Worm (Caenorhabditis elegans) whole organism, dauer: ENCODE results near the gene cec-7.

Source experiments
- unc-62 ChIP-seq: sonication (generic microtip); optimal IDR thresholded peaks from 2 replicates; lab custom pipeline; 2017; ENCODE audit warnings: missing biosample characterization, missing genetic modification reagents, missing genetic modification characterization

Gene cec-7

DNA sequence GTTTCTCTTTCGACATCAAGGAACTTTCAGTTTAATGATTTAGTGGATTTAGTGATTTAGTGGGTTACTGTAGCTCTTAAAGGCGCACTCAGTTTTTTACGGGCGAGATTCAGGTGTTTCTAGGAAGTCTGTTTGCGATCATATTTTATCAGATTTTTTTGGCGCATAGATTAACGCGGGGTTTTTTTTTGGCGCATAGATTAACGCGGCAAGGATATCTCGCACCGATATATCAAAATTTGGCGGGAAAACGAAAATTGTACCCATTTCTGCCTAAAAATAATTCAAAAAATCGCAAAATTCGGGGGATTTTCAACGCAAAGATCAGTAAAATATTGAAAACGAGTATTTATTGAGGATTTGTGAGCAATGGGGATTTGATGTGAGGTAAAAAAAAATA lies 3.3 kb upstream of the cec-7 start:
- no peak for TF ChIP-seq unc-62

DNA sequence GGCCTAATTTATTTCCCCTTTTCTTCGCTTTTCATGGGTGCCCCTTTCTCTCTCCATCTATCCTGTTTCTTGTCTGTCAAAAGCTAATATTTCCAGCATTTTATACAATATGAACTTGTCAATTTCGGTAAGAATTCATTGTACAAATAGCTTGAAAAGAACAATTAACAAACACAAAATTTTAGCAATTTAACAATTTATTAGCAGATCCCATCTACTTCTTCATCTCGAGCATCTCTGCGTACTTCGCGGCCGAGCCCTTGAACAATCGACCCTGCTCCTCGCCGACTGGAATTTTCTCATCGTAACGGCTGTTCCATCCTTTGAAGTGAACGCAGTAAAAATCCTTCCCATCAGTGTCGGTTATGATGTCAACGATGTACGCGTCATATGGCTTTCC lies 1.7 kb downstream of the cec-7 start:
- TF ChIP-seq unc-62: no peak

DNA sequence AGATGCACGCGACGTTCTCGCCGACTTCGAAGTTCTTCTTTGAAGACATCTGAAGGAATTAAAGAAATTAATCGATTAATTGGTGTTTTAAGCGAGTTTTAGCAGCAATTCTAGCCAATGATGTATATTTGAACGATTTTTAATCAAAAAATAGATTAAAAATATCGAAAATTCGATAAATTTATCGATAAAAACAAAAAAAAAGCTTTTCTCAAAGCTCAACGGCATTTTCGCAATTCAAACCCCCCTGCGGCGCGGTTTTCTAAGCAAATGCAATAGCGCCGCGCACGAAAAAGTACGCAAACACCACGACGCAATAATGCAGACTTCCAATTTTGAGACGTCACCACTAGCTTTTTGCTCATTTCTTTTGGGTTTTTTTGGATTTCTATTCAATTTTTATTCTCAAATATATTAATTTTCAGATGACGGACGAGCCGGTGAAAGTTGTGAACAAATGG lies 2.7 kb downstream of the cec-7 start, which contains the start of the genes mrg-1 and spcs-2:
mrg-1 (minus strand) TSS at position 51 of the 461 bp plus-strand sequence.
spcs-2 (plus strand) TSS at position 426 of the 461 bp plus-strand sequence.
- TF ChIP-seq unc-62: no peak

DNA sequence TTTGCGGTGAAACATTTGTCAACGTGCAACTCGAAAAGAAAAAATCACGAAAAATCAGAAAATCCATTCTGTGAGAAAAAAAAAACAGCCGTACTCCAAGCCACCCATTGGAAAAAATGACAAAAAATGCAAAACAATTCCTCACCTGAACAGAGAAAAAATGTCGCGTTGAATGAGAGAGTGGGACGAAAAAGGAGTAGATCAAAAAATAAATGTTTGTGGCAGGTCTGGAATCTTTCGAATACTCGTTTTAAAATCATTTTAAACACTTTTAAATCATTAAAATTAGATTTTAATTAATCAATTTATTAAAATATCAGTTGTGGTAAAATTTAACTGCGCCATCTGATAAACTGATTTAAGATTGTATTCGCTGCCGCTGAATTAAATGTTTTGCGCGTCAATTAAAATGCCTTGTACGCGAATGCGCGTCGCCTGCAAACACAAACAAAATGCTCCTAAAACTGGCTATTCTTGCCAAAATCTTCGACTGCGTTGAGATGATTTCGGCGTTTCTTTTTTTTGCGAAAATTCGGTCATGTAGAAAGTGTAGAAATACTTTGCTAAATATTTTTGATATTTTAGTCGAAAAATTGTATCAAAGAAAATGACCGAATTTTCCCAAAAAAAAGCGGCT lies 7.2 kb downstream of the cec-7 start, which contains the start of gene Y37D8A.6:
Y37D8A.6 (minus strand) TSS at position 238 of the 637 bp plus-strand sequence.
- TF ChIP-seq unc-62: no peak

DNA sequence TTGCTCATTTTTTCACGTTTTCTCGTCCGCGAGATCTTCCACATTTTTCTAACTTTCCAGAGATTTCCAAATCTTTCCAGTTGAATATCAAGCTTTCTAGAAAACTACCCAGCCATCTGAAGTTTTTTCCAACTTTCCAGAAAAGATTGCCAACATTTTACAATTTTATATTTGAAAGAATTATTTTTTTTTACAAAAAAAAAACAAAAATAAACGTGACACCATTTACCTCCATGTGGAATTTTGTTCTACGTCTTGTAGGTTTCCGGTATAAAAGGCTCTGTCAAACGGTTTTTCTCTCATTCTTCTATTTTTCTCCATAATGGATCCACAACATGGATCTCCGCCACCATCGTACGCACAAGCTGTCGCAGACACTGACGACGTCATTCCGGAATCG lies 12.7 kb downstream of the cec-7 start, which contains the start of gene Y37D8A.8:
Y37D8A.8 (plus strand) TSS at position 301 of the 400 bp plus-strand sequence.
- no peak for TF ChIP-seq unc-62

DNA sequence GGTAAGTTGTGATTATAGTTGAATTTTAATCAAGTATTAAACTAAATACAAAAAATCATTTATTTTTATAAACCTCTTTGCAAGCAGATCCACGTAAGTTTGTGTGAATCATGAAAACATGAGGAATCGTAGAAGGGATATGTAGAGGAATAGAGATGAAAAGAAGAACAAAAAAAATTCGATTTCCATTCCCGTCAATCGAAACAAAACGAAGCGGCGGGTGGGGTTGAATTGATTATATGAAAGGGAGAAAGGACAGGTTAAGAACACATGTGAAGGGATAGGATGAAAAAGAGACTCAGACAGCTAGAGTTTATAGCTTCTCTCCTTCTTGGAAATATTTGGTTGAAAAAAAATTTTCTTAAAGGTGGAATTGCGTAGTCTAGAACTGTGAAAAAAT lies 17.3 kb downstream of the cec-7 start:
- TF ChIP-seq unc-62: no peak

DNA sequence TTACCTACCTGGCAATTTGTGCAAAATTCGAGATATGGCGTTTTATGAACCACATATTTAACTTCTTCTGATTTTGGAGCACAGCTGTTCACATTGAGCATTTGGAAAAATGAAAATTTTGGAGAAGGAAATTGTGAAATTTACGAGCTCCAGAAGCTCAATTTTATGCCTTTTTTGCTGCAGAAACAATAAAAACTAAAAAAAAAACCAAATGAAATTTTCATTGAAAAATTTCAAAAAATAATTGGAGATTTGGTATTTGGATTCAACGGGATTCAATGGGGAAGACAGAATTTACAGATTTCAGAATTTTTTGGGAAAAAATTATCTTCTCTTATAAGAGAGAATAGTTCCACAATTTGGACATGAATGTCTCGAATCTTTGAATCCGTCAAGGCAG lies 20.7 kb downstream of the cec-7 start, which contains the start of gene Y37D8A.26:
Y37D8A.26 (minus strand) TSS at position 101 of the 400 bp plus-strand sequence.
- TF ChIP-seq unc-62: no peak

DNA sequence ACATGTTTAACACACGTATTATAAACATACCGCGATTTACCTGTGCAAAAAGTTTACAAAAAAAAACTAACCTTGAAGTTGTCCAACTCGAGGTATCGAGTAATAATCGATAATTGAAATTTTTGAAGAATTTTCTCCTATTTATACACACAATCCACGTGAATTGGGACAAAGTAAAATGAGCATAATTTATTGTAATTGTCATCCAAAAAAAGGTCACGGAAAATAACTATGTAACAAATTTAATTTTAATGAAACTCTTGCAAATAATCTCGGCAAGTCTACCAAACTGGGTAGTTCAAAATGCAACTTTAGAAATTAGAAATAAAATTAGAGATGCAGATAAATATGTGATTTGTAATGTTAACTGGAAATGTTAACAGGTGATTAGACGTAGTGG lies 22.0 kb downstream of the cec-7 start, which contains the start of gene Y37D8A.5:
Y37D8A.5 (minus strand) TSS at position 101 of the 400 bp plus-strand sequence.
- no peak for TF ChIP-seq unc-62

DNA sequence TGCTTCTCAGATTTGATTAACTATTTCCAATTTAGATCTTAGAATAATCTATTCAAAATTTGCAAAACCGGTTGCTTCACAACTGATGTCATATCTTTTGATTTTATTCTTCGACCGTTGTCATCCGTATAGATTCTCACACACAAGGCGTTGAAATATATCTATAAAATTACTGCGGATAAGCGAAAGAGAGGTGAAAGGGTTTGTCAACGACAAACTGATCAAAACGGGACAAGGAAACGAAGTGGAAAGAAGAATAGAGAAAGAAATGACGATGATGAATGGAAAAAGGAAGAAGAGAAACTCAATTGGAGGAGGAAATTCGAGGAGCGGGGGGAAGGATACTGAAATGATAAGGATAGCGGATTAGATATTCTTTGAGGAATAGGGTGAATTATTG lies 26.3 kb downstream of the cec-7 start:
- no peak for TF ChIP-seq unc-62

DNA sequence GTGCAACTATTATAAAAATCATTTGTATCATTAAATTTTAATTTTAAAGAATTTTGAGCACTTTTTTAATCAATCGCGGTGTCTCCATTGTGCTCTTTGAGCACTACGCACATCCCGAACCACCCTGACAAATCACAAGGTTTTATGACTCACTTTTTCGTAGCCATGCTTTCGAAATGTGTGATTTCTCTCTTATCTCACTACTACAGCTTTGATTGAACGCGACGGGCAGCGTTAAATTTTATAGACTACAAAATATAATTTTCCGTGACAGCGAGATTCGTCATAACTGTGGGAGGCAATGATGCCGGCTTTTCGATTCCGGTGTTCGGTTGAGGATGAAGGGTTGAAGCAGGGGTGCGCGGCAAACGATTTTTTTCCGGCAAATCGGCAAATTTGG lies 27.7 kb downstream of the cec-7 start:
- no peak for TF ChIP-seq unc-62

DNA sequence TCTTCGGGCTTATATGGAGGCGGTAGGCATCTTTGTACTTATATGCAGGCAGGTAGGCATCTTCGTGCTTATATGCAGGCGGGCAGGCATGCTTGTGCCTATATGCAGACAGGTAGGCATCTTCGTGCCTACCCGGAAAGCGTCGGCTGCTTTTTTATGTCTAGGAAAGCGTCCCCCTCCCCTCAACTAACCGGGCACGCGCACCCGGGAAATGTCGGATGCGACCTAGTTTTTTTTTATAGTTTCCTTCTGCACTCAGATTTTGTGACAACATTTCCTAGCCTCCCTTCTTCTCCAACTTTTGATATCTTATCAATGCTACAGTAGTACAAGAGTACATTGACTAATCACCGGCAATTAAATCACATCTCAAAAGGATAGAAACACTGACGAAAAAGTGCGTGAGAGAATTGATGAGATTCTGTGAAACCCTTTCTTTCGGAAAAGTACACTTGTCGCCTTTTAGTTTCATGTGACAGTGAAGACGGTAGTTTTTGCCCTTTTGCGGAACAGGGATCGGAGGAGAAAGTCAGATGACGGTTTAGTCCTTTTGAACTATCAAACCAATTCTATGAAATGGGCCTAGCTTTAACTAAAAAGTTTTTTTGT lies 28.3 kb downstream of the cec-7 start:
- TF ChIP-seq unc-62: no peak

DNA sequence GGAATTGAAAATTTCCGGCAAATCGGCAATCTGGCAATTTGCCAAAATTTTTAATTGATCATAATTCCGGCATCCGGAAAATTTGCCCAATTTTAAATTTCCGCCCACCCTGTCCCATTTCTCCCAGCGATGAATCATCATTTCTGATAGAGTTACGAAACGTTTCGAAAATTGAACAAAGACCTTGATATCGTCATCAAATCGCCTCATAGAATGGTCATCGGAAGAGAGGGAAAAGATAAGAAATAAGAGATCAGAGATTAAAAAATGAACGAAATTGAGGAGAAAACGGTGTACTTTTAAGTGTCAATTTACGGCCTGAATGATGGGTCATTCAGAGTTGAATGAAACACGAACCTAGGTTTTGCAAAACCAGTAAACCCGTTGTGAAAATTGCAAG lies 29.8 kb downstream of the cec-7 start:
- TF ChIP-seq unc-62: no peak

DNA sequence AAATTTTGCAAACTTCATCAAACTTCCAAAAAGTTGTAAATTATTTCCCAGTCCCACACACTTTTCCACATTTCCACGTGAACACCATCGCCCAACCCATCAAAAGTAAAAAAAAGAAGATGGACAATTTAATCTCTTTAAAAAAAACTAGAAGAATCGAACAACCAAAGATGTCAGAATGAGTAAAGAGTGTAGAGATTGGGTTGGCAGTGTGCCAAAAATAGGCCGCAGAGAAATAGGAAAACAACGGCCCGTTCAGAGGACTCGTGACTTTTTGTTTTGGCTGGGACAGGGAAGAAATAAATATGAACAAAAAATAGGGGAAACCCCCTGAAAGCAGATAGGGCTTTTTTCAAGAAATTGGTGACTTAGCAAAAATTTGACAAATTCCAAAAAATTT lies 34.5 kb downstream of the cec-7 start:
- TF ChIP-seq unc-62: no peak

DNA sequence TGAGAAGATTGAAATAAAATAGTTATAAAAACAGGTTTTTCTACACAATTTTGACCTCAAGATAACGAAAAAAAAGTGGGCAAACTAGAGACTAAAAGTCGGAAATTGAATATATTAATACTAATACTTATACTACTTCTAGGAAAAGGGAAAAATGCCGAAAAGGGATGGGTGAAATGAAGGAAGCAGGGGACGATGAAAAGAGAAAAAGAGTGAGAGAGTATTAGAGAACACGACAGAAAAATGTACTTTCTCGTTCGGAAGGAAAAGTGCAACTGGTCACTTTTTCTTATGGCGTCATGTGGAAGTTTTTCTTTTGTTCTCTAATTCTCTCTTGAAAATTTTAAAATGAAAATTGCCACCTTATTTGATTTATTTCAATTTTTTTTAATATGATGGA lies 36.0 kb downstream of the cec-7 start:
- TF ChIP-seq unc-62: no peak

DNA sequence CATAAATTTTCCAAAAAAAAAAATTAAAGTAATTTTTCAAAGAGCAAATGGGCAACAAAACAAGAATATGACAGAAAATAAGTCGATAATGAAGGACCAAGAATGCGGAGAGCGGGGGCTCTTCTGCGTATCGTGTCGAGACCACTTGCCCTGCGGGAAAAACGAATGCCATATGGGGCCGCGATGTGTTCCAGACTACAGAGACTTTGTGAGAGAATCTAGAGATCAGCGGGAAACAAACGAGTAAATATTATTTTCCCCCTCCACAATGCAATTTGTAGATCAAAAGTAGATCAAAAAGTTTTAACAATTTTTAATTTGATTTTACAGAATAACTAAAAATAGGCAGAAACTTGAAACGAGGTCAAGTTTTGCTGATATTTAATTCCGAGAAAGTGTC lies 37.2 kb downstream of the cec-7 start:
- no peak for TF ChIP-seq unc-62

DNA sequence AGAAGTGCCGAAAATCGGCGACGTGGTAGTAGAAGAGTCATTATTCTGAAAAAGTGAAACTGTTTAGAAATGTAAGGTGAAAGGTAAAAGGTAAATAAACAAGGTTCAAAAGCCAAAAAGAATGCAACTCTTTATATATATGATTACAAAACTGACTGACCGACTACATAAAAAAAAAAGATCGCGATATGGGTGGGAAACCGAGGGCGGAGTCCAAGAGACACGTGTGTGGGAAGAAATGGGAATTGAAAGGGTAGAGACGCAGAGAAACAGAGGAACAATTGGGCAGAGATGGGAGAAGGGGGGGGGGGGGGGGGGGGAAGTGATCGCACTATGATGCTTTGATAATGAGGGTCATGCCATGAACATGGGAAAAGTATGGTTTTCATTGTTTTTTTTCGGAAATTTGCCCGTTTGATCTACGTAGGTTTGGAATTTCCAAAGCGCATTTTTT lies 38.4 kb downstream of the cec-7 start, which contains the start of gene Y37D8A.4:
Y37D8A.4 (minus strand) TSS at position 51 of the 454 bp plus-strand sequence.
- TF ChIP-seq unc-62: no peak

DNA sequence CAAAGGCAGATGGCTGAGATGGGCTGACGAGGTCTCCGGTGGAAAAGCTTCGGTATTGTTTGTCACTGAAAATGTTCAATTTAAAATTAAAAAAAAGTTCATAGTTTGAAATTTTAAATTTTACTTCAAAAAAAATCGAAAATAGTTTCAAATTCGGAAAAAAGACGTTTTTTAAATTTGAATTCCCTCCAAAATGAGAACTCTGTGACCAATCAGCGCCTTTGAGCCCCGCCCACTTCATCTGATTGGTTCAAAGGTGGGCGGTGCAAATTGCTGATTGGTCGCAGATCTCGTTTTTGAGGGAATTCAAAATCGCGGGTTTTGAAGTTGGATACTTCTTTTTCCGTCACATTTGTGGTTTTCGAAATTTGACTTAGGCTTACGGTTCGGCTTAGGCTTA lies 39.1 kb downstream of the cec-7 start:
- TF ChIP-seq unc-62: no peak

DNA sequence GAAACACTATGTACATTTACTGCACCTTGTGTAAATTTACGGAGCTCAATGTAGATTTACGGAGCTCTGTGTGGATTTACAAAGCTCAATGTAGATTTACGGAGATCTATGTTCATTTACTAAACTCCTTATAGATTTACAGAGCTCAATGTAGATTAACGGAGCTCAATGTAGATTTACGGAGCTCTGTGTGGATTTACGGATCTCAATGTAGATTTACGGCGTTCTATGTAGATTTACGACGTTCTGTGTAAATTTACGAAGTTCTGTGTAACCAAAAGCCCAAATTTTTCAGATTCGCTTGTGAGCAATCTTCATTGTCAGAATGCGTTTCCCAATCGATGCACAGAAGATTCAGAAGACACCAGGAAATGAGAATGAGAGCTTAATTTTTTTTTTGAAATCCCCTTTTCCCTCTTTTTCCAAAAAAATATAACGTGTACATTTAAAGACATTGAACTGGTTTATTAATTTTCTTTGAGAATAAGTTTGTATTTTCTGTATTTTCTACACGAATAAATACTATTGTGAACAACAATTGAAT lies 40.6 kb downstream of the cec-7 start:
- no peak for TF ChIP-seq unc-62
